Worm (Caenorhabditis elegans) whole organism, late embryonic: ENCODE measurements around the gene H17B01.5.

Source experiments
- C08G9.2 ChIP-seq: sonication (generic microtip); optimal IDR thresholded peaks from 2 replicates; lab custom pipeline; 2016; ENCODE audit warnings: mild to moderate bottlenecking, missing genetic modification characterization, moderate library complexity, missing compliant biosample characterization
- K02D7.2 ChIP-seq: sonication (generic microtip); optimal IDR thresholded peaks from 2 replicates; lab custom pipeline; 2017; ENCODE audit warnings: mild to moderate bottlenecking, missing genetic modification characterization, missing compliant biosample characterization
- T23F11.4 ChIP-seq: fragments of 200-800 bp; sonication (Bioruptor generic); optimal IDR thresholded peaks from 2 replicates; lab custom pipeline; 2018; ENCODE audit warnings: mild to moderate bottlenecking, missing genetic modification characterization, missing compliant biosample characterization
- ama-1 ChIP-seq: fragments of 150-350 bp; optimal IDR thresholded peaks from 2 replicates; lab custom pipeline; 2014
- ceh-14 ChIP-seq: sonication (generic microtip); optimal IDR thresholded peaks from 2 replicates; lab custom pipeline; 2016; ENCODE audit warnings: missing genotype, missing genetic modification characterization, missing compliant biosample characterization
- ceh-2 ChIP-seq: sonication (generic microtip); optimal IDR thresholded peaks from 2 replicates; lab custom pipeline; 2016; ENCODE audit warnings: missing genotype, missing genetic modification characterization, missing compliant biosample characterization
- ceh-22 ChIP-seq: sonication (generic microtip); optimal IDR thresholded peaks from 2 replicates; lab custom pipeline; 2017; ENCODE audit warnings: missing biosample characterization, missing genetic modification characterization
- ceh-24 ChIP-seq: sonication (generic microtip); optimal IDR thresholded peaks from 2 replicates; lab custom pipeline; 2016; ENCODE audit warnings: mild to moderate bottlenecking, missing genetic modification characterization, missing compliant biosample characterization
- ceh-31 ChIP-seq: sonication (generic microtip); optimal IDR thresholded peaks from 2 replicates; lab custom pipeline; 2016; ENCODE audit warnings: missing genetic modification characterization, missing compliant biosample characterization
- ceh-6 ChIP-seq: fragments of 200-800 bp; sonication (Bioruptor generic); optimal IDR thresholded peaks from 2 replicates; lab custom pipeline; 2018; ENCODE audit warnings: mild to moderate bottlenecking, missing genetic modification characterization, missing compliant biosample characterization
- ceh-9 ChIP-seq: sonication (generic microtip); optimal IDR thresholded peaks from 2 replicates; lab custom pipeline; 2016; ENCODE audit warnings: mild to moderate bottlenecking, missing genetic modification characterization, inconsistent platforms, missing compliant biosample characterization
- dmd-4 ChIP-seq: sonication (generic microtip); optimal IDR thresholded peaks from 2 replicates; lab custom pipeline; 2016; ENCODE audit warnings: borderline replicate concordance, missing genetic modification characterization, missing compliant biosample characterization
- elt-2 ChIP-seq: sonication (generic microtip); optimal IDR thresholded peaks from 2 replicates; lab custom pipeline; 2016; ENCODE audit warnings: missing genetic modification reagents, missing genetic modification characterization, missing compliant biosample characterization
- ets-4 ChIP-seq: sonication (generic microtip); optimal IDR thresholded peaks from 2 replicates; lab custom pipeline; 2016; ENCODE audit warnings: missing genetic modification characterization, missing compliant biosample characterization
- fax-1 ChIP-seq: sonication (generic microtip); optimal IDR thresholded peaks from 2 replicates; lab custom pipeline; 2016; ENCODE audit warnings: missing genotype, missing genetic modification characterization, missing compliant biosample characterization
- fkh-10 ChIP-seq: fragments of 150-350 bp; optimal IDR thresholded peaks from 2 replicates; lab custom pipeline; 2014; ENCODE audit warnings: missing biosample characterization, missing genetic modification reagents, missing genetic modification characterization
- gmeb-2 ChIP-seq: sonication (generic microtip); optimal IDR thresholded peaks from 2 replicates; lab custom pipeline; 2016; ENCODE audit warnings: missing genetic modification characterization, inconsistent platforms, missing compliant biosample characterization
- hlh-15 ChIP-seq: sonication (generic microtip); optimal IDR thresholded peaks from 2 replicates; lab custom pipeline; 2016; ENCODE audit warnings: missing genetic modification characterization, missing compliant biosample characterization
- hlh-30 ChIP-seq: sonication (generic microtip); optimal IDR thresholded peaks from 2 replicates; lab custom pipeline; 2017; ENCODE audit warnings: antibody characterized with exemption, missing genetic modification characterization, missing compliant biosample characterization; ENCODE audit not compliant: insufficient read depth
- lim-6 ChIP-seq: sonication (generic microtip); optimal IDR thresholded peaks from 2 replicates; lab custom pipeline; 2016; ENCODE audit warnings: missing genetic modification characterization, missing compliant biosample characterization
- lin-11 ChIP-seq: fragments of 200-800 bp; sonication (Bioruptor generic); optimal IDR thresholded peaks from 2 replicates; lab custom pipeline; 2018; ENCODE audit warnings: mild to moderate bottlenecking, missing genetic modification characterization, missing compliant biosample characterization
- madf-2 ChIP-seq: sonication (generic microtip); optimal IDR thresholded peaks from 2 replicates; lab custom pipeline; 2017; ENCODE audit warnings: missing genetic modification characterization, missing compliant biosample characterization
- mec-3 ChIP-seq: sonication (generic microtip); optimal IDR thresholded peaks from 2 replicates; lab custom pipeline; 2016; ENCODE audit warnings: borderline replicate concordance, missing genetic modification characterization, missing compliant biosample characterization
- nfya-1 ChIP-seq: sonication (generic microtip); optimal IDR thresholded peaks from 2 replicates; lab custom pipeline; 2017; ENCODE audit warnings: missing genetic modification characterization, mild to moderate bottlenecking, missing compliant biosample characterization, antibody characterized with exemption, moderate library complexity
- nhr-11 ChIP-seq: fragments of 150-350 bp; optimal IDR thresholded peaks from 2 replicates; lab custom pipeline; 2014; ENCODE audit warnings: missing biosample characterization, missing genetic modification characterization
- nhr-232 ChIP-seq: sonication (generic microtip); optimal IDR thresholded peaks from 2 replicates; lab custom pipeline; 2016; ENCODE audit warnings: missing genetic modification characterization, missing compliant biosample characterization
- npax-4 ChIP-seq: sonication (generic microtip); optimal IDR thresholded peaks from 2 replicates; lab custom pipeline; 2016; ENCODE audit warnings: missing genetic modification characterization, missing compliant biosample characterization
- odd-2 ChIP-seq: sonication (generic microtip); optimal IDR thresholded peaks from 2 replicates; lab custom pipeline; 2017; ENCODE audit warnings: antibody characterized with exemption, mild to moderate bottlenecking, missing genetic modification characterization, missing compliant biosample characterization
- pha-2 ChIP-seq: sonication (generic microtip); optimal IDR thresholded peaks from 2 replicates; lab custom pipeline; 2017; ENCODE audit warnings: mild to moderate bottlenecking, missing genetic modification characterization, missing compliant biosample characterization
- pha-4 ChIP-seq: fragments of 150-350 bp; optimal IDR thresholded peaks from 2 replicates; lab custom pipeline; 2018; ENCODE audit warnings: missing biosample characterization, missing genetic modification reagents, missing genetic modification characterization
- ref-2 ChIP-seq: sonication (generic microtip); optimal IDR thresholded peaks from 2 replicates; lab custom pipeline; 2016; ENCODE audit warnings: missing genetic modification characterization, missing compliant biosample characterization
- sox-4 ChIP-seq: sonication (generic microtip); optimal IDR thresholded peaks from 2 replicates; lab custom pipeline; 2017; ENCODE audit warnings: mild to moderate bottlenecking, missing genetic modification characterization, inconsistent platforms, missing compliant biosample characterization
- syd-9 ChIP-seq: sonication (generic microtip); optimal IDR thresholded peaks from 2 replicates; lab custom pipeline; 2016; ENCODE audit warnings: mild to moderate bottlenecking, missing genetic modification characterization, moderate library complexity, missing compliant biosample characterization
- tbx-2 ChIP-seq: sonication (generic microtip); optimal IDR thresholded peaks from 2 replicates; lab custom pipeline; 2016; ENCODE audit warnings: missing genetic modification characterization, missing compliant biosample characterization
- unc-3 ChIP-seq, 2 experiments: fragments of 200-800 bp in 1 of 2; sonication (Bioruptor generic) in 1 of 2; sonication (generic microtip) in 1 of 2; conservative IDR thresholded peaks in 1 of 2; optimal IDR thresholded peaks in 1 of 2; 2 replicates each; pipeline versions ENCODE4 v1.3.6 to Lab custom; 2016 to 2022; ENCODE audit warnings: missing compliant biosample characterization in 2 of 2, missing genetic modification characterization in 2 of 2, missing genetic modification reagents in 1 of 2
- unc-42 ChIP-seq: sonication (generic microtip); optimal IDR thresholded peaks from 2 replicates; lab custom pipeline; 2016; ENCODE audit warnings: missing genotype, missing genetic modification characterization, missing compliant biosample characterization
- unc-55 ChIP-seq: sonication (generic microtip); optimal IDR thresholded peaks from 2 replicates; lab custom pipeline; 2017; ENCODE audit warnings: missing biosample characterization, missing genetic modification reagents, missing genetic modification characterization
- zip-5 ChIP-seq: sonication (generic microtip); optimal IDR thresholded peaks from 2 replicates; lab custom pipeline; 2016; ENCODE audit warnings: missing genetic modification characterization, missing compliant biosample characterization

Gene H17B01.5

ce11 chrII:1501614-1502355, 28.4 kb upstream of the H17B01.5 start (continued):
- peak; percentile 33 for TF ChIP-seq nfya-1
- TF ChIP-seq gmeb-2 (tag; lab: Kevin White, UChicago): no peak
- peak; percentile 56 for TF ChIP-seq unc-42 (tag; lab: Kevin White, UChicago)
- TF ChIP-seq ets-4 (tag; lab: Kevin White, UChicago): no peak
- peak; percentile 48 for TF ChIP-seq ref-2 (tag; lab: Kevin White, UChicago)
- no peak for TF ChIP-seq mec-3
- no peak for TF ChIP-seq pha-2 (tag; lab: Kevin White, UChicago)
- no peak for TF ChIP-seq T23F11.4 (GFP tag; lab: Kevin White, UChicago)
- TF ChIP-seq tbx-2 (tag; lab: Kevin White, UChicago): peak; percentile 57
- no peak for TF ChIP-seq unc-3 (GFP tag; conservative IDR thresholded peaks at IDR 0.05; lab: Robert Waterston, UW)
- TF ChIP-seq unc-3 (tag; optimal IDR thresholded peaks at IDR 0.05; lab: Kevin White, UChicago): no peak
- TF ChIP-seq dmd-4 (tag; lab: Kevin White, UChicago): no peak
- TF ChIP-seq fax-1: peak; percentile 47
- TF ChIP-seq lim-6: no peak
- TF ChIP-seq odd-2 (tag; lab: Kevin White, UChicago): no peak
- TF ChIP-seq lin-11: no peak
- no peak for TF ChIP-seq fkh-10
- no peak for TF ChIP-seq ceh-22 (tag; lab: Kevin White, UChicago)
- peak; percentile 13 for TF ChIP-seq nhr-232 (tag; lab: Kevin White, UChicago)
- TF ChIP-seq elt-2 (tag; lab: Kevin White, UChicago): peak; percentile 50
- TF ChIP-seq ceh-31 (tag; lab: Kevin White, UChicago): peak; percentile 36
- no peak for TF ChIP-seq ceh-6 (GFP tag; lab: Kevin White, UChicago)
- TF ChIP-seq C08G9.2 (tag; lab: Kevin White, UChicago): peak; percentile 37
- TF ChIP-seq K02D7.2 (tag; lab: Kevin White, UChicago): no peak
- peak; percentile 6 for TF ChIP-seq syd-9 (tag; lab: Kevin White, UChicago)
- TF ChIP-seq ceh-9: no peak
- TF ChIP-seq hlh-15 (tag; lab: Kevin White, UChicago): no peak
- no peak for TF ChIP-seq npax-4 (tag; lab: Kevin White, UChicago)
- TF ChIP-seq nhr-11 (tag; lab: Kevin White, UChicago): no peak
- TF ChIP-seq, all 69 proteins: peak for 18

- TF ChIP-seq ceh-22 (tag; lab: Kevin White, UChicago) (no peak), ceh-14 (no peak), pha-4 (no peak), ama-1 (lab: Kevin White, UChicago) (no peak), lin-11 (no peak), hlh-30 (tag; lab: Kevin White, UChicago) (no peak), dmd-4 (tag; lab: Kevin White, UChicago) (no peak), ceh-31 (tag; lab: Kevin White, UChicago) (no peak), pha-2 (tag; lab: Kevin White, UChicago) (no peak), sox-4 (tag; lab: Kevin White, UChicago) (no peak), lim-6 (no peak), npax-4 (tag; lab: Kevin White, UChicago) (no peak), zip-5 (tag; lab: Kevin White, UChicago) (no peak)
Measured at ce11 chrII:1500959-1501358, 27.6 kb upstream of the H17B01.5 start.

ce11 chrII:1500286-1500840, 27.0 kb upstream of the H17B01.5 start, which contains the start of gene emc-1:
Gene emc-1, minus strand, starts transcription at chrII:1500330.
- TF ChIP-seq madf-2 (tag; lab: Kevin White, UChicago): no peak
- peak; percentile 60 for TF ChIP-seq unc-42 (tag; lab: Kevin White, UChicago)
- no peak for TF ChIP-seq unc-55
- TF ChIP-seq ceh-2 (tag; lab: Kevin White, UChicago): peak; percentile 55
- TF ChIP-seq zip-5 (tag; lab: Kevin White, UChicago): peak; percentile 27
- TF ChIP-seq tbx-2 (tag; lab: Kevin White, UChicago): peak; percentile 7
- peak; percentile 30 for TF ChIP-seq C08G9.2 (tag; lab: Kevin White, UChicago)
- no peak for TF ChIP-seq unc-3 (GFP tag; conservative IDR thresholded peaks at IDR 0.05; lab: Robert Waterston, UW)
- TF ChIP-seq unc-3 (tag; optimal IDR thresholded peaks at IDR 0.05; lab: Kevin White, UChicago): no peak
- no peak for TF ChIP-seq lin-11
- TF ChIP-seq elt-2 (tag; lab: Kevin White, UChicago): peak; percentile 2
- TF ChIP-seq ceh-14: peak; percentile 27
- no peak for TF ChIP-seq odd-2 (tag; lab: Kevin White, UChicago)
- no peak for TF ChIP-seq ceh-24 (tag; lab: Kevin White, UChicago)
- peak; percentile 65 for TF ChIP-seq ceh-31 (tag; lab: Kevin White, UChicago)
- TF ChIP-seq ets-4 (tag; lab: Kevin White, UChicago): peak; percentile 33
